Worm (Caenorhabditis elegans) whole organism, dauer: ENCODE results near the gene ZK402.5.

ENCODE experiments used
- unc-62 ChIP-seq: sonication (generic microtip); optimal IDR thresholded peaks from 2 replicates; lab custom pipeline; 2017; ENCODE audit warnings: missing biosample characterization, missing genetic modification reagents, missing genetic modification characterization

The ZK402.5 gene

ce11 chrX:1370736-1371281 lies 30.4 kb downstream of the ZK402.5 start, which contains the start of gene F56C3.7:
TSS of gene F56C3.7 (minus strand) at chrX:1370786.
- no peak for TF ChIP-seq unc-62 (GFP tag; lab: Kevin White, UChicago)

- TF ChIP-seq unc-62 (GFP tag; lab: Kevin White, UChicago), result no peak
Measured at ce11 chrX:1367416-1367815, 33.7 kb downstream of the ZK402.5 start, which contains the start of gene dgn-2. TSS of gene dgn-2 (minus strand) at chrX:1367516.

ce11 chrX:1360631-1361030 lies 40.5 kb downstream of the ZK402.5 start, which contains the start of gene F56C3.4:
TSS of gene F56C3.4 (minus strand) at chrX:1360731.
- TF ChIP-seq unc-62 (GFP tag; lab: Kevin White, UChicago), result no peak

ce11 chrX:1358295-1358694 lies 42.9 kb downstream of the ZK402.5 start, which contains the start of gene F56C3.3:
TSS of gene F56C3.3 (minus strand) at chrX:1358395.
- no peak for TF ChIP-seq unc-62 (GFP tag; lab: Kevin White, UChicago)
